Worm (Caenorhabditis elegans) whole organism, L2 larva: ENCODE measurements around the gene H40L08.7.

Experiments
- C34F6.9 ChIP-seq: fragments of 150-350 bp; optimal IDR thresholded peaks from 2 replicates; lab custom pipeline; 2014; ENCODE audit warnings: missing biosample characterization, missing genetic modification characterization
- F13H6.1 ChIP-seq: sonication (generic microtip); optimal IDR thresholded peaks from 2 replicates; lab custom pipeline; 2016; ENCODE audit warnings: missing genetic modification characterization, missing compliant biosample characterization
- R02D3.7 ChIP-seq: fragments of 150-350 bp; optimal IDR thresholded peaks from 2 replicates; lab custom pipeline; 2014; ENCODE audit warnings: missing biosample characterization, missing genetic modification characterization
- Y55F3AM.14 ChIP-seq: fragments of 200-800 bp; sonication (Bioruptor generic); optimal IDR thresholded peaks from 2 replicates; lab custom pipeline; 2018; ENCODE audit warnings: mild to moderate bottlenecking, missing genetic modification characterization, missing compliant biosample characterization
- ZK546.5 ChIP-seq: sonication (generic microtip); optimal IDR thresholded peaks from 2 replicates; lab custom pipeline; 2017; ENCODE audit warnings: missing biosample characterization, missing genetic modification characterization
- alr-1 ChIP-seq: fragments of 150-350 bp; optimal IDR thresholded peaks from 2 replicates; lab custom pipeline; 2014; ENCODE audit warnings: missing biosample characterization, missing genetic modification characterization
- ama-1 ChIP-seq: fragments of 150-350 bp; optimal IDR thresholded peaks from 2 replicates; lab custom pipeline; 2018; ENCODE audit warnings: inconsistent platforms
- blmp-1 ChIP-seq: sonication (generic microtip); optimal IDR thresholded peaks from 2 replicates; lab custom pipeline; 2017; ENCODE audit warnings: missing genetic modification characterization, mild to moderate bottlenecking, missing compliant biosample characterization, antibody characterized with exemption, moderate library complexity; ENCODE audit not compliant: insufficient read depth
- ceh-82 ChIP-seq: fragments of 150-350 bp; optimal IDR thresholded peaks from 2 replicates; lab custom pipeline; 2014; ENCODE audit warnings: missing biosample characterization, missing genetic modification characterization
- crh-2 ChIP-seq: sonication (generic microtip); optimal IDR thresholded peaks from 2 replicates; lab custom pipeline; 2017; ENCODE audit warnings: missing biosample characterization, missing genetic modification characterization
- dmd-4 ChIP-seq: sonication (generic microtip); optimal IDR thresholded peaks from 2 replicates; lab custom pipeline; 2017; ENCODE audit warnings: missing biosample characterization, missing genetic modification characterization
- fos-1 ChIP-seq: fragments of 150-350 bp; optimal IDR thresholded peaks from 2 replicates; lab custom pipeline; 2014; ENCODE audit warnings: missing biosample characterization, missing genetic modification characterization
- gmeb-1 ChIP-seq: fragments of 150-350 bp; optimal IDR thresholded peaks from 2 replicates; lab custom pipeline; 2014; ENCODE audit warnings: missing biosample characterization, missing genetic modification characterization
- lin-11 ChIP-seq: fragments of 150-350 bp; sonication (generic microtip); optimal IDR thresholded peaks from 2 replicates; lab custom pipeline; 2014; ENCODE audit warnings: missing biosample characterization, missing genetic modification characterization, inconsistent platforms, mixed read lengths
- lin-39 ChIP-seq: fragments of 150-350 bp; optimal IDR thresholded peaks from 2 replicates; lab custom pipeline; 2014; ENCODE audit warnings: missing biosample characterization, missing genetic modification reagents, missing genetic modification characterization
- mab-5 ChIP-seq: fragments of 150-350 bp; optimal IDR thresholded peaks from 2 replicates; lab custom pipeline; 2014; ENCODE audit warnings: missing biosample characterization, missing genetic modification characterization
- mbf-1 ChIP-seq: sonication (generic microtip); optimal IDR thresholded peaks from 2 replicates; lab custom pipeline; 2017; ENCODE audit warnings: missing biosample characterization, missing genetic modification characterization
- mdl-1 ChIP-seq, 2 experiments: fragments of 150-350 bp in 1 of 2; sonication (generic microtip) in 1 of 2; optimal IDR thresholded peaks; 2 replicates each; lab custom pipeline; 2017; ENCODE audit warnings: missing biosample characterization in 2 of 2, missing genetic modification characterization in 2 of 2
- nhr-10 ChIP-seq: sonication (generic microtip); optimal IDR thresholded peaks from 2 replicates; lab custom pipeline; 2017; ENCODE audit warnings: missing biosample characterization, missing genetic modification characterization
- nhr-12 ChIP-seq: fragments of 150-350 bp; optimal IDR thresholded peaks from 2 replicates; lab custom pipeline; 2014; ENCODE audit warnings: missing biosample characterization, missing genetic modification characterization
- nhr-129 ChIP-seq: fragments of 150-350 bp; optimal IDR thresholded peaks from 2 replicates; lab custom pipeline; 2014; ENCODE audit warnings: missing biosample characterization, missing genetic modification characterization
- nhr-21 ChIP-seq: fragments of 150-350 bp; optimal IDR thresholded peaks from 2 replicates; lab custom pipeline; 2014; ENCODE audit warnings: missing biosample characterization, missing genetic modification characterization
- nhr-23 ChIP-seq: fragments of 150-350 bp; optimal IDR thresholded peaks from 2 replicates; lab custom pipeline; 2014; ENCODE audit warnings: missing biosample characterization, missing genetic modification reagents, missing genetic modification characterization
- nhr-237 ChIP-seq: fragments of 150-350 bp; optimal IDR thresholded peaks from 2 replicates; lab custom pipeline; 2014; ENCODE audit warnings: missing biosample characterization, missing genetic modification characterization
- nhr-25 ChIP-seq: fragments of 150-350 bp; sonication (generic microtip); optimal IDR thresholded peaks from 3 replicates; lab custom pipeline; 2014; ENCODE audit warnings: missing biosample characterization, missing genetic modification characterization
- nhr-6 ChIP-seq: fragments of 150-350 bp; optimal IDR thresholded peaks from 2 replicates; lab custom pipeline; 2014; ENCODE audit warnings: missing biosample characterization, missing genetic modification characterization
- sem-4 ChIP-seq: fragments of 150-350 bp; optimal IDR thresholded peaks from 2 replicates; lab custom pipeline; 2014; ENCODE audit warnings: missing biosample characterization, missing genetic modification reagents, missing genetic modification characterization
- sma-3 ChIP-seq: sonication (generic microtip); optimal IDR thresholded peaks from 2 replicates; lab custom pipeline; 2016; ENCODE audit warnings: missing genetic modification reagents, missing genetic modification characterization, missing compliant biosample characterization
- sma-9 ChIP-seq, 2 experiments: fragments of 150-350 bp in 1 of 2; sonication (generic microtip) in 1 of 2; optimal IDR thresholded peaks; 2 replicates each; lab custom pipeline; 2014 to 2016; ENCODE audit warnings: missing genetic modification characterization in 2 of 2, mild to moderate bottlenecking in 1 of 2, missing biosample characterization in 1 of 2, missing compliant biosample characterization in 1 of 2, missing genetic modification reagents in 1 of 2, moderate library complexity in 1 of 2
- unc-39 ChIP-seq: fragments of 150-350 bp; optimal IDR thresholded peaks from 2 replicates; lab custom pipeline; 2014; ENCODE audit warnings: missing biosample characterization, missing genetic modification characterization
- zag-1 ChIP-seq: fragments of 150-350 bp; optimal IDR thresholded peaks from 2 replicates; lab custom pipeline; 2014; ENCODE audit warnings: missing biosample characterization, missing genetic modification characterization
- ztf-1 ChIP-seq: fragments of 200-800 bp; sonication (Bioruptor generic); conservative IDR thresholded peaks from 2 replicates; pipeline ENCODE4 v1.3.6; 2022; ENCODE audit warnings: missing genetic modification characterization, missing compliant biosample characterization
- ztf-11 ChIP-seq: sonication (generic microtip); optimal IDR thresholded peaks from 2 replicates; lab custom pipeline; 2017; ENCODE audit warnings: missing biosample characterization, missing genetic modification characterization
- ztf-4 ChIP-seq: fragments of 150-350 bp; optimal IDR thresholded peaks from 2 replicates; lab custom pipeline; 2014; ENCODE audit warnings: missing biosample characterization, missing genetic modification characterization

The H40L08.7 gene

DNA sequence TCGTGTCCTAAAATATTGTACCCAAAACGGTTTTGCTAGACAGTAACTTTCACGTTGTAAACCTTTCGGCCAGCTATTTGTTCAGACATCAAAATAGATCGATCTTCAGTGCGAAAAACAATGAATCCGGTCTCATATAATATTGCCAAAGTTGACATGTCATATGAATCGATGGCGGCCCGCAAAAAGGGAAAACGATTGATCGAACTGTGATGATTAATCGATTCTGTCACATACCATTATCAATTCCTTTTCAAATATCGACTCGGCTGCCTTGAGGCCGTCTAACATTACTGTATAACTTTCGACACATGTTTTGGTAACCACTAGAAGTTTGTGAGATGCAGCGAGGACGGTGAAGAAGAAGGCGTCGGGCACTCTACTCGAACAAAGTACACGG lies 4.7 kb downstream of the H40L08.7 start:
- TF ChIP-seq dmd-4 (tag; lab: Kevin White, UChicago) (no peak), ztf-11 (tag; lab: Kevin White, UChicago) (no peak), ztf-1 (GFP tag; lab: Robert Waterston, UW) (no peak), nhr-21 (peak; percentile 60), mdl-1 (tag; optimal IDR thresholded peaks at IDR 0.05; lab: Kevin White, UChicago) (no peak), nhr-25 (tag; lab: Kevin White, UChicago) (peak; percentile 68), Y55F3AM.14 (GFP tag; lab: Kevin White, UChicago) (no peak), blmp-1 (tag; lab: Kevin White, UChicago) (peak; percentile 92), ztf-4 (tag; lab: Kevin White, UChicago) (no peak), fos-1 (no peak), nhr-6 (tag; lab: Kevin White, UChicago) (no peak), nhr-10 (tag; lab: Kevin White, UChicago) (no peak), lin-11 (tag; lab: Kevin White, UChicago) (no peak), sma-9 (GFP tag; optimal IDR thresholded peaks at IDR 0.05; lab: Kevin White, UChicago) (peak; percentile 65), sma-9 (tag; optimal IDR thresholded peaks at IDR 0.05; lab: Kevin White, UChicago) (no peak), sma-3 (GFP tag; lab: Kevin White, UChicago) (peak; percentile 68), unc-39 (no peak)

- TF ChIP-seq dmd-4 (tag; lab: Kevin White, UChicago), result no peak
- no peak for TF ChIP-seq lin-11 (tag; lab: Kevin White, UChicago)
- no peak for TF ChIP-seq ama-1 (lab: Kevin White, UChicago)
- no peak for TF ChIP-seq sem-4 (tag; lab: Kevin White, UChicago)
- TF ChIP-seq mbf-1 (tag; lab: Kevin White, UChicago), result no peak
- no peak for TF ChIP-seq crh-2 (tag; lab: Kevin White, UChicago)
- TF ChIP-seq mab-5 (tag; lab: Kevin White, UChicago), result no peak
- no peak for TF ChIP-seq ZK546.5
Measured at ce11 chrX:15070137-15070536, 7.4 kb downstream of the H40L08.7 start.

DNA sequence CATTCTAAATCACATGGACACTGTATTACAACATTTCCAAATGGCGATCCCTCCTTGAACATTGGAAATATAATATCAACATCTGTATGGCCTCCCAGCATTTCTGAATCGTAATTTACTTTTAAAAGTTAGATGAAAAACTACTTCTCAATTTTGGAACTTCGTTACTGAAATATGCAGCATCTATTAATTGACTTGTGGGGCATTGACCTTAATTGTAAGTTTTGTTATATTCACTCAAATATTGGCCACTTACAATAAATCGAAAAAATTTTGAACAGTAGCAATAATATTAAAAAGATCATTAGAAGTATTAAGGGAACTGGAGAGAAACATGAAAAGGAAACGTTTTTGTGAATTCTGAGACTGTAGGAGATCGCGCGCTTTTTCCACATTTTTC lies 8.3 kb downstream of the H40L08.7 start, which contains the start of gene mam-6:
Gene mam-6 (minus strand): TSS at position 101 of the 400 bp plus-strand sequence.
- TF ChIP-seq nhr-23 (tag; lab: Kevin White, UChicago), result no peak
- no peak for TF ChIP-seq alr-1 (tag; lab: Kevin White, UChicago)
- no peak for TF ChIP-seq ZK546.5
- no peak for TF ChIP-seq mdl-1 (tag; optimal IDR thresholded peaks at IDR 0.05; lab: Kevin White, UChicago)
- TF ChIP-seq nhr-237 (tag; lab: Kevin White, UChicago), result no peak
- TF ChIP-seq lin-11 (tag; lab: Kevin White, UChicago), result no peak
- TF ChIP-seq ztf-1 (GFP tag; lab: Robert Waterston, UW), result no peak
- no peak for TF ChIP-seq blmp-1 (tag; lab: Kevin White, UChicago)
- TF ChIP-seq C34F6.9, result no peak
- no peak for TF ChIP-seq mab-5 (tag; lab: Kevin White, UChicago)

DNA sequence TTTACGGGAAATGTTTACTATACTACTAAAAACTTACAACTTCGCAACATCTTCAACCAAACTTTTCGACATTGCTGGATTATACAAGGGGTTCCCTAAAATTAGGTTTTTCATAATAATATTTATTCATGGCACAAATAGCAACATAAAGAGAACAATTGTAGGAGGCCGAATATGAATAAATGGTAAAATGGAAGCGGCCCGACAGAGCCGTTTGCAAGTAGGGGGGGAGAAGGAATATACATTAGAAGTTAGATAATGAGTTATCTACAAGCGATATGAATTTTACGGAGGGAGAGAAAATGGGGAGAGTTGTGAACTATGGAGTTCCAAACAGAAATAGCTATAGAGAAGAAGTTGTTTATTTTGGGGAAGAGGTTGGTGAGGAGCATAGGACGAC lies 17.2 kb downstream of the H40L08.7 start, which contains the start of gene fbxa-96:
Gene fbxa-96 (minus strand): TSS at position 101 of the 400 bp plus-strand sequence.
- TF ChIP-seq ztf-1 (GFP tag; lab: Robert Waterston, UW) (no peak), dmd-4 (tag; lab: Kevin White, UChicago) (no peak)

ce11 chrX:15057900-15058299 lies 19.6 kb downstream of the H40L08.7 start:
- no peak for TF ChIP-seq gmeb-1 (tag; lab: Kevin White, UChicago)
- no peak for TF ChIP-seq ceh-82 (tag; lab: Kevin White, UChicago)

DNA sequence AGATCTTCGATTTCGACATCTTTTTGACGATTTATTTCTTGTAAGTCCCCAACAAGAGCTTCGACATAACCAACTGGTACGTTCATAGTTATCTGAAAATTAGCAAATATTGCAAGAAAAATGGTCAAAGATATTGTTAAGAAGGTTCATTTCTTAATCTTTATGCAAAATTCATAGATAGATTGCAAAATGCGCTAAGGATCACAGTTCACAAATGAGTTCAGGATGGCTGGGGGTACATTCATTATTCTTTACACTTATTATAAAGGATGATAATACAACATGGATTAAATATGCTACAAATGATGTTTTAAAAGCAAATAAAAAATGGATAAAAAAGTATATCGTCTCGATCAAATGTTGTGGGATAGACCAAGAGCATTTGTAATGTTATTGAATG lies 20.8 kb downstream of the H40L08.7 start, which contains the start of gene H03G16.5:
Gene H03G16.5 (minus strand): TSS at position 101 of the 400 bp plus-strand sequence.
- TF ChIP-seq nhr-237 (tag; lab: Kevin White, UChicago) (no peak), R02D3.7 (tag; lab: Kevin White, UChicago) (no peak), lin-11 (tag; lab: Kevin White, UChicago) (no peak), mab-5 (tag; lab: Kevin White, UChicago) (no peak), lin-39 (no peak), ztf-4 (tag; lab: Kevin White, UChicago) (no peak), fos-1 (no peak), nhr-129 (tag; lab: Kevin White, UChicago) (no peak), mbf-1 (tag; lab: Kevin White, UChicago) (no peak), nhr-12 (tag; lab: Kevin White, UChicago) (no peak), zag-1 (tag; lab: Kevin White, UChicago) (no peak), ztf-1 (GFP tag; lab: Robert Waterston, UW) (no peak), F13H6.1 (no peak)
- TF ChIP-seq, all 48 proteins: peak for 0
